Fruit fly (Drosophila melanogaster) whole organism, wandering third instar larva: ENCODE measurements around the gene waw.

Source experiments
- Abd-B ChIP-seq: fragments of >200 bp; optimal IDR thresholded peaks from 2 replicates; lab custom pipeline; 2017; ENCODE audit warnings: missing biosample characterization, missing genetic modification characterization
- CG32264 ChIP-seq: fragments of 200-800 bp; sonication (Bioruptor generic); optimal IDR thresholded peaks from 2 replicates; lab custom pipeline; 2016; ENCODE audit warnings: missing biosample characterization, missing genetic modification characterization
- CG9705 ChIP-seq: fragments of 200-800 bp; sonication (Bioruptor generic); optimal IDR thresholded peaks from 2 replicates; lab custom pipeline; 2018; ENCODE audit warnings: missing biosample characterization, mild to moderate bottlenecking, missing genetic modification characterization
- CrebA ChIP-seq: fragments of 200-800 bp; sonication (Bioruptor generic); optimal IDR thresholded peaks from 2 replicates; lab custom pipeline; 2016; ENCODE audit warnings: missing biosample characterization, mild to moderate bottlenecking, missing genetic modification characterization, borderline replicate concordance
- Dfd ChIP-seq: fragments of >200 bp; optimal IDR thresholded peaks from 2 replicates; lab custom pipeline; 2017; ENCODE audit warnings: missing biosample characterization, missing genetic modification characterization
- Dif ChIP-seq: fragments of 200-275, 200-300 bp; sonication (Bioruptor generic); optimal IDR thresholded peaks from 2 replicates; lab custom pipeline; 2018; ENCODE audit warnings: missing biosample characterization, missing genetic modification characterization; ENCODE audit not compliant: partially characterized antibody
- GATAd ChIP-seq: sonication (Bioruptor generic); optimal IDR thresholded peaks from 2 replicates; lab custom pipeline; 2016; ENCODE audit warnings: missing biosample characterization, missing genetic modification characterization
- HLH106 ChIP-seq: fragments of 200-800 bp; optimal IDR thresholded peaks from 3 replicates; lab custom pipeline; 2019; ENCODE audit warnings: missing biosample characterization, mild to moderate bottlenecking, missing genetic modification characterization, moderate library complexity
- Hnf4 ChIP-seq: fragments of 200-800 bp; sonication (Bioruptor generic); optimal IDR thresholded peaks from 2 replicates; lab custom pipeline; 2016; ENCODE audit warnings: missing biosample characterization, mild to moderate bottlenecking, missing genetic modification characterization
- Hr78 ChIP-seq: fragments of >200 bp; optimal IDR thresholded peaks from 2 replicates; lab custom pipeline; 2017; ENCODE audit warnings: missing biosample characterization, missing genetic modification characterization
- Hr83 ChIP-seq: fragments of 200-300 bp; sonication (Bioruptor generic); optimal IDR thresholded peaks from 2 replicates; lab custom pipeline; 2016; ENCODE audit warnings: missing biosample characterization, mild to moderate bottlenecking, missing genetic modification characterization, moderate library complexity; ENCODE audit not compliant: poor library complexity, severe bottlenecking
- Jra ChIP-seq: sonication (Bioruptor generic); optimal IDR thresholded peaks from 2 replicates; lab custom pipeline; 2016; ENCODE audit warnings: missing biosample characterization, missing genetic modification characterization
- Mio ChIP-seq: sonication (Bioruptor generic); optimal IDR thresholded peaks from 2 replicates; lab custom pipeline; 2016; ENCODE audit warnings: missing biosample characterization, missing genetic modification characterization
- Myc ChIP-seq: fragments of >200 bp; optimal IDR thresholded peaks from 2 replicates; lab custom pipeline; 2017
- N ChIP-seq: fragments of >200 bp; optimal IDR thresholded peaks from 2 replicates; lab custom pipeline; 2018; ENCODE audit warnings: missing biosample characterization, missing external identifiers, missing genetic modification characterization
- OdsH ChIP-seq: fragments of 200-800 bp; sonication (Bioruptor generic); optimal IDR thresholded peaks from 2 replicates; lab custom pipeline; 2016; ENCODE audit warnings: missing biosample characterization, mild to moderate bottlenecking, missing genetic modification characterization
- Rel ChIP-seq, 2 experiments: fragments of 200-800 bp; sonication (Bioruptor generic) in 1 of 2; optimal IDR thresholded peaks; 2 replicates in 1 of 2; 3 replicates in 1 of 2; lab custom pipeline; 2016 to 2019; ENCODE audit warnings: mild to moderate bottlenecking in 2 of 2, missing biosample characterization in 2 of 2, missing genetic modification characterization in 2 of 2, moderate library complexity in 1 of 2
- Sp1 ChIP-seq: fragments of 200-800 bp; sonication (Bioruptor generic); optimal IDR thresholded peaks from 3 replicates; lab custom pipeline; 2019; ENCODE audit warnings: missing biosample characterization, mild to moderate bottlenecking, missing genetic modification characterization, moderate library complexity
- Vsx2 ChIP-seq: fragments of 200-300, 225-300 bp; sonication (Bioruptor generic); optimal IDR thresholded peaks from 2 replicates; lab custom pipeline; 2018; ENCODE audit warnings: missing biosample characterization, missing genetic modification characterization; ENCODE audit not compliant: partially characterized antibody
- br ChIP-seq: fragments of 200-800 bp; sonication (Bioruptor generic); optimal IDR thresholded peaks from 2 replicates; lab custom pipeline; 2016; ENCODE audit warnings: missing biosample characterization, missing genetic modification characterization
- brk ChIP-seq: fragments of 200-800 bp; sonication (Bioruptor generic); optimal IDR thresholded peaks from 2 replicates; lab custom pipeline; 2016; ENCODE audit warnings: missing biosample characterization, mild to moderate bottlenecking, missing genetic modification characterization
- dl ChIP-seq, 2 experiments: fragments of 175-275, 200-275 bp in 1 of 2; fragments of 200-275 bp in 1 of 2; sonication (Bioruptor generic); optimal IDR thresholded peaks; lab custom pipeline; 2018; ENCODE audit warnings: mild to moderate bottlenecking in 2 of 2, missing biosample characterization in 2 of 2, missing genetic modification characterization in 2 of 2, moderate library complexity in 2 of 2; ENCODE audit not compliant: partially characterized antibody in 2 of 2, insufficient read depth in 1 of 2
- dmrt93B ChIP-seq: fragments of 200-800 bp; sonication (Bioruptor generic); optimal IDR thresholded peaks from 2 replicates; lab custom pipeline; 2018; ENCODE audit warnings: missing biosample characterization, mild to moderate bottlenecking, missing genetic modification characterization
- dsf ChIP-seq: sonication (Bioruptor generic); optimal IDR thresholded peaks from 2 replicates; lab custom pipeline; 2016; ENCODE audit warnings: missing biosample characterization, missing genetic modification characterization, borderline replicate concordance
- ey ChIP-seq: fragments of 200-800 bp; sonication (Bioruptor generic); optimal IDR thresholded peaks from 2 replicates; lab custom pipeline; 2016; ENCODE audit warnings: missing biosample characterization, missing genetic modification characterization
- foxo ChIP-seq, 2 experiments: fragments of 200-800 bp; sonication (Bioruptor generic); optimal IDR thresholded peaks; 2 replicates in 1 of 2; 3 replicates in 1 of 2; lab custom pipeline; 2016 to 2017; ENCODE audit warnings: missing biosample characterization in 2 of 2, missing genetic modification characterization in 2 of 2
- fru ChIP-seq: fragments of 200-800 bp; sonication (Bioruptor generic); optimal IDR thresholded peaks from 3 replicates; lab custom pipeline; 2016; ENCODE audit warnings: missing biosample characterization, mild to moderate bottlenecking, missing genetic modification characterization
- h ChIP-seq: fragments of 200-800 bp; sonication (Bioruptor generic); optimal IDR thresholded peaks from 3 replicates; lab custom pipeline; 2016; ENCODE audit warnings: missing biosample characterization, mild to moderate bottlenecking, missing genetic modification characterization
- jim ChIP-seq: fragments of 175-275, 200-325 bp; sonication (Bioruptor generic); optimal IDR thresholded peaks from 2 replicates; lab custom pipeline; 2016; ENCODE audit warnings: missing biosample characterization, mild to moderate bottlenecking, missing genetic modification characterization
- lola ChIP-seq: fragments of >200 bp; optimal IDR thresholded peaks from 2 replicates; lab custom pipeline; 2017; ENCODE audit warnings: missing biosample characterization, missing genetic modification characterization
- pan ChIP-seq: fragments of >200 bp; optimal IDR thresholded peaks from 2 replicates; lab custom pipeline; 2017
- psq ChIP-seq: fragments of 200-800 bp; sonication (Bioruptor generic); optimal IDR thresholded peaks from 3 replicates; lab custom pipeline; 2017; ENCODE audit warnings: missing biosample characterization, mild to moderate bottlenecking, missing genetic modification characterization, moderate library complexity
- rgr ChIP-seq: fragments of 200-800 bp; sonication (Bioruptor generic); optimal IDR thresholded peaks from 3 replicates; lab custom pipeline; 2016; ENCODE audit warnings: missing biosample characterization, mild to moderate bottlenecking, missing genetic modification characterization
- sage ChIP-seq: fragments of 200-800 bp; sonication (Bioruptor generic); optimal IDR thresholded peaks from 2 replicates; lab custom pipeline; 2016; ENCODE audit warnings: missing biosample characterization, mild to moderate bottlenecking, missing genetic modification characterization
- sv ChIP-seq: fragments of 200-800 bp; sonication (Bioruptor generic); optimal IDR thresholded peaks from 3 replicates; lab custom pipeline; 2016; ENCODE audit warnings: missing biosample characterization, missing genetic modification characterization
- tai ChIP-seq: sonication (Bioruptor generic); optimal IDR thresholded peaks from 2 replicates; lab custom pipeline; 2016; ENCODE audit warnings: missing biosample characterization, missing genetic modification characterization
- usp ChIP-seq: fragments of >200 bp; optimal IDR thresholded peaks from 2 replicates; lab custom pipeline; 2017; ENCODE audit warnings: missing biosample characterization, missing genetic modification characterization
- woc ChIP-seq: sonication (Bioruptor generic); optimal IDR thresholded peaks from 2 replicates; lab custom pipeline; 2016; ENCODE audit warnings: missing biosample characterization, mild to moderate bottlenecking, missing genetic modification characterization

waw gene

DNA sequence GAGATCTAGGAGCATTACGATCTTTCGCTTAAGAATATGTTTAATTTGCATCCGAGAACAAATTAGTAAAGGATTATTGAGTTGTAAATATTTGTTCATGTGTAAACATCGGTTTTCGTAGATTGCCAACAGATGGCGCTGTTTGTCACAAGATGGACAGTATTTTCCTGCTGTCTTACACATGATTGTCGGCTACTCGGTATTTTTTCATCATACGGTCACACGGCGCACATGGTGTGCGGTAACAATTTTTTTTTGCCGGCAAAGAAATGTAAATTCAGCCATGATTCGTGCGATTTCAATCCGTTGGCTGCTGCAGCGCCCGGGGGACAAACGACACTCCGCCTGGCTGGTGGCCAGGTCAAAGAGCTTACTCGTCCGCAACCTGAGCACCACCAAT is at the start of gene waw, which contains the start of gene bbx:
Gene waw, plus strand, starts transcription at position 151 of the 400 bp plus-strand sequence.
Gene bbx, plus strand, starts transcription at position 151 of the 400 bp plus-strand sequence.
- no peak for TF ChIP-seq br (GFP tag; lab: Kevin White, UChicago)
- no peak for TF ChIP-seq pan
- TF ChIP-seq Hr83 (GFP tag; lab: Kevin White, UChicago), result no peak
- no peak for TF ChIP-seq ey (GFP tag; lab: Kevin White, UChicago)
- no peak for TF ChIP-seq sage
- no peak for TF ChIP-seq CG32264
- no peak for TF ChIP-seq Hnf4 (GFP tag; lab: Kevin White, UChicago)
- peak; percentile 2 for TF ChIP-seq HLH106 (tag; lab: Kevin White, UChicago)
- TF ChIP-seq woc (GFP tag; lab: Kevin White, UChicago), result no peak
- TF ChIP-seq Rel (GFP tag; optimal IDR thresholded peaks at IDR 0.05; lab: Kevin White, UChicago), result no peak
- TF ChIP-seq Rel (tag; optimal IDR thresholded peaks at IDR 0.05; lab: Kevin White, UChicago), result no peak
- peak in 1 of 2 experiments; percentile 33 for TF ChIP-seq foxo (GFP tag; optimal IDR thresholded peaks at IDR 0.05; lab: Kevin White, UChicago)
- no peak for TF ChIP-seq Dfd (GFP tag; lab: Kevin White, UChicago)
- TF ChIP-seq Sp1 (GFP tag; lab: Kevin White, UChicago), result peak; percentile 12
- TF ChIP-seq dmrt93B (GFP tag; lab: Kevin White, UChicago), result no peak
- peak; percentile 34 for TF ChIP-seq Myc (lab: Kevin White, UChicago)
- TF ChIP-seq OdsH (GFP tag; lab: Kevin White, UChicago), result no peak
- TF ChIP-seq Dif, result no peak
- TF ChIP-seq fru (GFP tag; lab: Kevin White, UChicago), result no peak
- no peak for TF ChIP-seq CrebA (GFP tag; lab: Kevin White, UChicago)
- no peak for TF ChIP-seq dl (GFP tag; optimal IDR thresholded peaks at IDR 0.05; lab: Kevin White, UChicago; ENCODE audit: insufficient read depth in 1 of 2, partially characterized antibody in 2 of 2)
- no peak for TF ChIP-seq brk (GFP tag; lab: Kevin White, UChicago)
- TF ChIP-seq psq, result no peak
- no peak for TF ChIP-seq Mio (GFP tag; lab: Kevin White, UChicago)
- TF ChIP-seq jim (GFP tag; lab: Kevin White, UChicago), result no peak
- no peak for TF ChIP-seq usp
- TF ChIP-seq dsf (GFP tag; lab: Kevin White, UChicago), result no peak
- TF ChIP-seq sv, result no peak
- no peak for TF ChIP-seq tai (GFP tag; lab: Kevin White, UChicago)
- no peak for TF ChIP-seq N
- peak; percentile 4 for TF ChIP-seq h (GFP tag; lab: Kevin White, UChicago)
- TF ChIP-seq GATAd (GFP tag; lab: Kevin White, UChicago), result no peak
- TF ChIP-seq Jra (GFP tag; lab: Kevin White, UChicago), result no peak
- no peak for TF ChIP-seq Abd-B (GFP tag; lab: Kevin White, UChicago)
- TF ChIP-seq Hr78, result no peak
- TF ChIP-seq Vsx2 (GFP tag; lab: Kevin White, UChicago), result no peak
- TF ChIP-seq CG9705 (GFP tag; lab: Kevin White, UChicago), result no peak
- peak; percentile 51 for TF ChIP-seq rgr
- TF ChIP-seq lola (GFP tag; lab: Kevin White, UChicago), result no peak

DNA sequence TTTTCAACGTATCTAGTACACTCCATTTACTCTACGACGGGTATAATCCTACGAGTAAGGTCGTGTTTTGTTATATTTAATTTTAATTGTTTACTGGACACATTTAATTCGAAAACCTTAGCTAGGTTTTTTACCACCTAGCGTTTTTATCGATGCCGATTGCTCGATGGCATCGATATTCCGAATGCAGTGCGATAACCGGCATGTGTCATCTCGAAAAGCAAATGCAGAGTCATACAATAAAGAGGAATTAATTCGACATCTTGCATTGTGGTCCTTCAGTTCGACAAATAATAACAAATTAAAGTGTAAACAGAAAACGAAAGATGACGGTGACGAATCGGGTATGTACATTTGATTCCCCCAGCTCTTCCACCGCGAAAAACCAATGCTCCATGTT is 47.0 kb upstream of the waw start, which contains the start of gene Rpt6:
Gene Rpt6, plus strand, starts transcription at position 201 of the 400 bp plus-strand sequence.
- TF ChIP-seq Jra (GFP tag; lab: Kevin White, UChicago) (peak; percentile 11), CG9705 (GFP tag; lab: Kevin White, UChicago) (no peak), Rel (GFP tag; optimal IDR thresholded peaks at IDR 0.05; lab: Kevin White, UChicago) (no peak), Rel (tag; optimal IDR thresholded peaks at IDR 0.05; lab: Kevin White, UChicago) (peak; percentile 0), h (GFP tag; lab: Kevin White, UChicago) (peak; percentile 5)

DNA sequence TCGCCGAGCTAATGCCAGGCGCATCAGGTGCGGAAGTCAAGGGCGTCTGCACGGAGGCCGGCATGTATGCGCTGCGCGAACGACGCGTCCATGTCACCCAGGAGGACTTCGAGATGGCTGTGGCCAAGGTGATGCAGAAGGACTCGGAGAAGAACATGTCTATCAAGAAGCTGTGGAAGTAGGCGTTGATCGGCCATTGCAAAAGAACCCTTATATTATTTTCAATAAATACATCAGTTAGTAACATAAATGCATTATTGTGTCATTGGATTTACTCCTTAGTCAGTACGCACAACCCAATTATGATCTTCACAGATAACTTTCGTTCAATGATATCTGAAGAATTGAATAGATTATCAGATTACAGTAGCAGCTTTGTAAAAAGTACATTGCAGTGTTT is 45.4 kb upstream of the waw start, which contains the start of gene CG1801:
Gene CG1801, minus strand, starts transcription at position 101 of the 400 bp plus-strand sequence.
- no peak for TF ChIP-seq foxo (GFP tag; optimal IDR thresholded peaks at IDR 0.05; lab: Kevin White, UChicago)
- TF ChIP-seq ey (GFP tag; lab: Kevin White, UChicago), result no peak
- no peak for TF ChIP-seq sv
- no peak for TF ChIP-seq Rel (GFP tag; optimal IDR thresholded peaks at IDR 0.05; lab: Kevin White, UChicago)
- no peak for TF ChIP-seq Rel (tag; optimal IDR thresholded peaks at IDR 0.05; lab: Kevin White, UChicago)
- no peak for TF ChIP-seq GATAd (GFP tag; lab: Kevin White, UChicago)
- no peak for TF ChIP-seq Dif
- TF ChIP-seq CG9705 (GFP tag; lab: Kevin White, UChicago), result no peak
- no peak for TF ChIP-seq psq
- TF ChIP-seq sage, result no peak
- TF ChIP-seq CG32264, result no peak
- TF ChIP-seq dmrt93B (GFP tag; lab: Kevin White, UChicago), result no peak
